Worm (Caenorhabditis elegans) whole organism, L4 larva: ENCODE data around the gene F12D9.2.

Source experiments
- fos-1 ChIP-seq: fragments of 150-350 bp; optimal IDR thresholded peaks from 2 replicates; lab custom pipeline; 2014; ENCODE audit warnings: missing biosample characterization, missing genetic modification characterization
- nhr-237 ChIP-seq: sonication (generic microtip); optimal IDR thresholded peaks from 2 replicates; lab custom pipeline; 2017; ENCODE audit warnings: missing biosample characterization, missing genetic modification characterization
- nhr-76 ChIP-seq: fragments of 150-350 bp; optimal IDR thresholded peaks from 2 replicates; lab custom pipeline; 2014; ENCODE audit warnings: missing biosample characterization, missing genetic modification characterization
- snpc-4 ChIP-seq: fragments of 150-350 bp; optimal IDR thresholded peaks from 2 replicates; lab custom pipeline; 2014; ENCODE audit warnings: missing biosample characterization, missing genetic modification characterization

DNA sequence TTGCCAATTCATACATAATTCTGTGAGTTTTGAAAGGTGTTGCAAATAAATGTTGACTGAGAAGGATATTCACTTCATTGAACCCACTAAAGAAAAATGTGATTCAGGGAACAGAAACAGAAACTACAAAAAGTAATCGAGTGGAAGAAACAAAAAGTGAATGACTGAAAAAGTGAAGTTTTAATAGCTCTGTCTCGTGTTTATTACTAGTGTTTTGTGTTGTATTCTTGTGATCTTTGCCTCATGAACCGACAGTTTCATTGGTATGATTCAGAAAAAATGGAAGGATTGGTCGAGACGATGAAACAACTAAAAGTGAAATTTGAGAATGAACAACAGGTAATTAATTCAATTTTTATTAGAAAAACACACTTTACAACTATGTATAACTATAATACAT, 31.0 kb upstream of the F12D9.2 start:
- TF ChIP-seq nhr-76 (tag; lab: Kevin White, UChicago) (no peak), fos-1 (no peak), nhr-237 (tag; lab: Kevin White, UChicago) (no peak), snpc-4 (tag; lab: Kevin White, UChicago) (no peak)
